Fruit fly (Drosophila melanogaster): ENCODE data around the gene sofe.

sofe gene

dm6 chrX:10825349-10826129 lies 31.7 kb downstream of the sofe start (continued):
- TF ChIP-seq CG10366 (GFP tag; IDR thresholded peaks at IDR 0.05): peak; percentile 23; the same call in 1 of the 2 replicates
- no peak for TF ChIP-seq eve (GFP tag; optimal IDR thresholded peaks at IDR 0.05)
- peak; percentile 57; the same call in 1 of the 2 replicates for TF ChIP-seq CG17328 (GFP tag; IDR thresholded peaks at IDR 0.05)
- no peak for TF ChIP-seq slbo (GFP tag; IDR thresholded peaks at IDR 0.05)
- peak in 1 of 2 experiments; percentile 20 for TF ChIP-seq Hr51 (GFP tag; optimal IDR thresholded peaks at IDR 0.05)
- no peak for TF ChIP-seq Lpt (GFP tag; optimal IDR thresholded peaks at IDR 0.05)
- peak; percentile 88 for TF ChIP-seq D19B (GFP tag; optimal IDR thresholded peaks at IDR 0.05)
- no peak for TF ChIP-seq Jarid2 (GFP tag; optimal IDR thresholded peaks at IDR 0.05)
- TF ChIP-seq Awh (GFP tag; IDR thresholded peaks at IDR 0.05): no peak
- TF ChIP-seq CG1603 (tag; optimal IDR thresholded peaks at IDR 0.05): peak; percentile 68
- peak; percentile 31 for TF ChIP-seq jumu (GFP tag; optimal IDR thresholded peaks at IDR 0.05)
- peak; percentile 30; the same call in 1 of the 2 replicates for TF ChIP-seq ara (GFP tag; IDR thresholded peaks at IDR 0.05)
- TF ChIP-seq CG4328 (GFP tag; optimal IDR thresholded peaks at IDR 0.05): no peak
- no peak for TF ChIP-seq CG2199 (GFP tag; IDR thresholded peaks at IDR 0.05)

DNA sequence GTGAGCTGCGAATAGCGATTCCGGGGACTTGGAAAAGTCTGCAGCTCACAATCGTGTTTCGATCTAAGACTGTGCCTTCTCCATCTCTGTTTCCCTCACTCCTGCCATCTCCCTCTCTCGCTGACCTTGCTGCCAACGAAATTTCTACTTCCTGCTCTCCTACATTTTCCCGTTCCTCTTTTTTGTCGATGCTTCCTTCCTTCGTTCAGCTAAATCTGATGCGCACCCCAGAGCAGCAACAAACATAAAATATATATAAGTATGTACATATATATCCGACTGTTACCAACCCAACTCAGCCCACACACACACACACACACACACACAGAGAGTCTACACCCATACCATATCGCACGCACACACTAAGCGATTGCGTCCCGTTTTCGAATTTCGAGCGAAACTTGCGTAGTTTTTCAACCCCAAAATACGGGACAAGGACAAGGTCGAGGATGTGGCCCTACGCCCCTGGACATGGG lies 32.9 kb downstream of the sofe start, which contains the start of gene Imp:
TSS of gene Imp (minus strand) at position 51 of the 476 bp plus-strand sequence.
- peak; percentile 10; the same call in 1 of the 2 replicates for TF ChIP-seq Adf1 (GFP tag; IDR thresholded peaks at IDR 0.05)
- TF ChIP-seq cg (GFP tag; optimal IDR thresholded peaks at IDR 0.05): peak; percentile 69
- peak; percentile 90 for TF ChIP-seq CG13894 (tag; optimal IDR thresholded peaks at IDR 0.05)
- peak; percentile 48 for TF ChIP-seq CG1832 (GFP tag; optimal IDR thresholded peaks at IDR 0.05)
- TF ChIP-seq pb (GFP tag; optimal IDR thresholded peaks at IDR 0.05): no peak
- peak; percentile 74 for TF ChIP-seq pros (GFP tag; optimal IDR thresholded peaks at IDR 0.05)

DNA sequence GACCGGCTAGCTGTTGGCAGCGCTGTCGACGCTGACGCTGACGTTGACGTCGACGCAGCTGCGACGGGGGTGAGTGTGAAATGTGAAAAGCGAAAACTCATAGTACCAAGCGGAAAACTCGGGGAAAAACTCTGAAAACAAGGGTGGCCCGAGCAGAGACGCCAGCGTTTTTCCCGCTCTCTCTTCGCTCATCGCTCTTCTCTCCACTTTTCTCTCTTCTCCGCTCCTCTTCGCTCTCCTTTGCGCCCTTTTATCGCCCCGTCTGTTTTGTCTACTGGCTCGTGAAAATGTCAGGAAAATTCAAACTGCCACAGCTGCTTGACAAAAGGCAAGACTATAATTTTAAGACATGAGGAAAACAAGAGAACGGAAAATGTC lies 33.8 kb downstream of the sofe start:
- TF ChIP-seq C15 (GFP tag; IDR thresholded peaks at IDR 0.05) (no peak), bbx (GFP tag; IDR thresholded peaks at IDR 0.05; ENCODE audit: partially characterized antibody) (peak; percentile 26; the same call in 1 of the 2 replicates), z (GFP tag; IDR thresholded peaks at IDR 0.05) (peak; percentile 84), cas (GFP tag; IDR thresholded peaks at IDR 0.05) (no peak), CG3847 (GFP tag; IDR thresholded peaks at IDR 0.05) (no peak), yki (optimal IDR thresholded peaks at IDR 0.05) (peak; percentile 70), Trl (optimal IDR thresholded peaks at IDR 0.05) (peak; percentile 63 to 92), Trl (GFP tag; optimal IDR thresholded peaks at IDR 0.05) (no peak), Adf1 (GFP tag; IDR thresholded peaks at IDR 0.05) (peak; percentile 92), pros (GFP tag; optimal IDR thresholded peaks at IDR 0.05) (peak; percentile 90), crol (GFP tag; IDR thresholded peaks at IDR 0.05) (peak; percentile 53), psq (GFP tag; optimal IDR thresholded peaks at IDR 0.05) (peak; percentile 86), chinmo (GFP tag; IDR thresholded peaks at IDR 0.05; ENCODE audit: partially characterized antibody) (0 out of 4 replicates have a peak, but pooled peaks have one; percentile 11), Xbp1 (GFP tag; optimal IDR thresholded peaks at IDR 0.05) (no peak)

DNA sequence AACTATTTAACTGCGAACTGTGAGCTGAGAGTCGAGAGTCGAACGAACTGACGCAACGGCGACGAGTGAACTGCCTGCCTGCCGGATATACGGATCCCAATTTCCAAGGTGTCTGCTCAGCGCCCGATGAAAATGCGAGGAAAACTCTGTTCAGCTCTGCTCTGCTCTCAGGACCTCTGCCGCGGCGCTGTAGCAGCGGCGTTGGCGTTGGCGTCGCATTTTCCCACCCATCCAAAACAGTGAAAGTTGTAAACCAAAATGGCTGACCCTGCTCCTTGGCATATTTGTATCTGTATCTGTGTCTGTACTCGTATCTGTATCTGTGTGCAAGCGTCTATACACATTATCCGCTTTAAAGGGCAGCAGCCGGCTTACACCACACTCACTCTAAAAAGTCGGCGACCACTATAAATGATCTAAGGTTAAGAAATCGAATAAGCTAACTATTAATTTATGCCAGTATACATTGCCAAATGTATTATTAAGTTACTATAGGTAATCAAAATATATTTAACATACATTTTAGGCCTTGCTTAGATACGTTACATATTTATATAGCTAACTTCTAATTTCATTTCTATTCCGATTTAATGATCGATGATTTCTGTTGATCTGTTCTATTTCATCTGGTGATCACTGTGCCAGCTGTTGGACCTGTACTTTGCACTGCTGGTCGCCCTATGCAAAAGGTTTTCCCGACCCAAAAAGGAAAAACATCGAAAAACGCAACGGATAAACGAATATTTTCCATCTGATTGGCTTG lies 34.4 kb downstream of the sofe start:
- no peak for TF ChIP-seq grn (GFP tag; optimal IDR thresholded peaks at IDR 0.05)
- no peak for TF ChIP-seq CG8290 (GFP tag; optimal IDR thresholded peaks at IDR 0.05)
- peak; percentile 9 to 24 for TF ChIP-seq CG8290 (tag; optimal IDR thresholded peaks at IDR 0.05)
- no peak for TF ChIP-seq CG3995 (GFP tag; optimal IDR thresholded peaks at IDR 0.05)
- peak; percentile 27 for TF ChIP-seq Deaf1 (tag; optimal IDR thresholded peaks at IDR 0.05)
- TF ChIP-seq Ada2b (GFP tag; IDR thresholded peaks at IDR 0.05): 0 out of 2 replicates have a peak, but pooled peaks have one; percentile 37
- TF ChIP-seq Jarid2 (GFP tag; optimal IDR thresholded peaks at IDR 0.05): peak; percentile 27
- TF ChIP-seq Max (GFP tag; optimal IDR thresholded peaks at IDR 0.05): peak; percentile 30
- TF ChIP-seq dm (GFP tag; optimal IDR thresholded peaks at IDR 0.05): no peak
- no peak for TF ChIP-seq CG9876 (GFP tag; optimal IDR thresholded peaks at IDR 0.05)
- peak; percentile 86 for TF ChIP-seq CG18599 (GFP tag; optimal IDR thresholded peaks at IDR 0.05)
- TF ChIP-seq ftz-f1 (GFP tag; optimal IDR thresholded peaks at IDR 0.05): no peak
- no peak; the same call in 2 of the 3 replicates for TF ChIP-seq ken (GFP tag; IDR thresholded peaks at IDR 0.05)
- 0 out of 2 replicates have a peak, but pooled peaks have one; percentile 9 for TF ChIP-seq CG9932 (GFP tag; IDR thresholded peaks at IDR 0.05)
- TF ChIP-seq CG4404 (GFP tag; IDR thresholded peaks at IDR 0.05): peak; percentile 88
